Fruit fly (Drosophila melanogaster): ENCODE measurements around the gene Nep1.

Gene Nep1

dm6 chrX:6097578-6097977 is 6.6 kb downstream of the Nep1 start (continued):
- peak; percentile 96 for TF ChIP-seq vvl (GFP tag; IDR thresholded peaks at IDR 0.05)
- TF ChIP-seq CG4707 (GFP tag; optimal IDR thresholded peaks at IDR 0.05) = peak; percentile 15
- TF ChIP-seq Meics (GFP tag; optimal IDR thresholded peaks at IDR 0.05) = peak; percentile 83
- no peak for TF ChIP-seq fru (optimal IDR thresholded peaks at IDR 0.05)
- peak; percentile 60 for TF ChIP-seq CG17802 (tag; optimal IDR thresholded peaks at IDR 0.05)
- peak; percentile 91 for TF ChIP-seq tgo (GFP tag; IDR thresholded peaks at IDR 0.05)
- TF ChIP-seq CG7786 (GFP tag; optimal IDR thresholded peaks at IDR 0.05) = peak; percentile 79
- TF ChIP-seq odd (GFP tag; optimal IDR thresholded peaks at IDR 0.05) = peak; percentile 49
- TF ChIP-seq CG13287 (GFP tag; IDR thresholded peaks at IDR 0.05; ENCODE audit: partially characterized antibody) = peak; percentile 16; the same call in 1 of the 2 replicates
- TF ChIP-seq CG12659 (GFP tag; optimal IDR thresholded peaks at IDR 0.05) = peak; percentile 65
- no peak for TF ChIP-seq Doc3 (GFP tag; IDR thresholded peaks at IDR 0.05; ENCODE audit: partially characterized antibody)
- TF ChIP-seq jing (GFP tag; optimal IDR thresholded peaks at IDR 0.05) = peak; percentile 58
- TF ChIP-seq CG1792 (GFP tag; optimal IDR thresholded peaks at IDR 0.05) = peak; percentile 61
- TF ChIP-seq Sin3A (optimal IDR thresholded peaks at IDR 0.05) = no peak
- TF ChIP-seq BEAF-32 (GFP tag; optimal IDR thresholded peaks at IDR 0.05) = no peak
- TF ChIP-seq Abd-B (GFP tag; optimal IDR thresholded peaks at IDR 0.05) = peak; percentile 54
- peak; percentile 76; the same call in 1 of the 2 replicates for TF ChIP-seq sim (GFP tag; IDR thresholded peaks at IDR 0.05)
- TF ChIP-seq ERR (GFP tag; optimal IDR thresholded peaks at IDR 0.05) = peak; percentile 83
- TF ChIP-seq C15 (GFP tag; IDR thresholded peaks at IDR 0.05) = peak; percentile 80; the same call in 2 of the 3 replicates
- TF ChIP-seq CG10431 (GFP tag; optimal IDR thresholded peaks at IDR 0.05) = no peak
- TF ChIP-seq CG30403 (GFP tag; optimal IDR thresholded peaks at IDR 0.05) = peak; percentile 78
- TF ChIP-seq CG2120 (GFP tag; optimal IDR thresholded peaks at IDR 0.05) = peak; percentile 84
- TF ChIP-seq CG6765 (GFP tag; optimal IDR thresholded peaks at IDR 0.05) = peak; percentile 3
- TF ChIP-seq Deaf1 (tag; optimal IDR thresholded peaks at IDR 0.05) = peak; percentile 44
- TF ChIP-seq CG7271 (tag; optimal IDR thresholded peaks at IDR 0.05) = no peak
- peak; percentile 15 for TF ChIP-seq twi (tag; optimal IDR thresholded peaks at IDR 0.05)
- TF ChIP-seq bsh (GFP tag; optimal IDR thresholded peaks at IDR 0.05) = peak in 1 of 2 experiments; percentile 86
- peak; percentile 86 for TF ChIP-seq CG11504 (tag; optimal IDR thresholded peaks at IDR 0.05)
- peak; percentile 72 for TF ChIP-seq croc (GFP tag; conservative IDR thresholded peaks at IDR 0.05)
- TF ChIP-seq gem (tag; optimal IDR thresholded peaks at IDR 0.05) = peak; percentile 85
- TF ChIP-seq CG6272 (GFP tag; IDR thresholded peaks at IDR 0.05) = peak; percentile 82
- peak; percentile 78 for TF ChIP-seq gsb (GFP tag; IDR thresholded peaks at IDR 0.05)
- TF ChIP-seq CG9817 (tag; optimal IDR thresholded peaks at IDR 0.05) = peak; percentile 51
- peak; percentile 87 for TF ChIP-seq esg (GFP tag; conservative IDR thresholded peaks at IDR 0.05)
- TF ChIP-seq Oaz (GFP tag; IDR thresholded peaks at IDR 0.05) = peak; percentile 79
- no peak for TF ChIP-seq CG4617 (GFP tag; optimal IDR thresholded peaks at IDR 0.05; ENCODE audit: borderline replicate concordance)
- TF ChIP-seq crp (GFP tag; optimal IDR thresholded peaks at IDR 0.05) = peak in 1 of 2 experiments; percentile 30
- TF ChIP-seq Asciz (GFP tag; optimal IDR thresholded peaks at IDR 0.05) = peak; percentile 69
- peak; percentile 91 for TF ChIP-seq CG18599 (GFP tag; optimal IDR thresholded peaks at IDR 0.05)
- no peak for TF ChIP-seq CG33557 (GFP tag; optimal IDR thresholded peaks at IDR 0.05)
- peak; percentile 25 for TF ChIP-seq CG15073 (GFP tag; optimal IDR thresholded peaks at IDR 0.05)
- TF ChIP-seq sd (tag; optimal IDR thresholded peaks at IDR 0.05) = no peak
- peak; percentile 59 for TF ChIP-seq CG11085 (GFP tag; IDR thresholded peaks at IDR 0.05)
- peak; percentile 60 for TF ChIP-seq Ravus (GFP tag; IDR thresholded peaks at IDR 0.05)
- TF ChIP-seq CG17328 (GFP tag; IDR thresholded peaks at IDR 0.05) = peak; percentile 88
- peak; percentile 64 for TF ChIP-seq Myb (GFP tag; optimal IDR thresholded peaks at IDR 0.05)
- TF ChIP-seq ci (GFP tag; IDR thresholded peaks at IDR 0.05) = peak; percentile 94
- TF ChIP-seq fd64A (GFP tag; optimal IDR thresholded peaks at IDR 0.05) = peak; percentile 46
- TF ChIP-seq Ada2b (GFP tag; IDR thresholded peaks at IDR 0.05) = peak; percentile 93
- peak; percentile 23 for TF ChIP-seq CG10565 (GFP tag; optimal IDR thresholded peaks at IDR 0.05)
- TF ChIP-seq CG10959 (GFP tag; IDR thresholded peaks at IDR 0.05) = peak; percentile 71
